Worm (Caenorhabditis elegans) whole organism, young adult: ENCODE measurements around the gene lgc-39.
A peak's percentile ranks its signal among the peaks of the same experiment; 100 is the strongest.

Experiments
- B0336.3 ChIP-seq: fragments of 200-800 bp; sonication (Bioruptor generic); IDR thresholded peaks from 2 replicates; pipeline ENCODE4 v1.3.6; 2022; ENCODE audit warnings: missing genetic modification characterization, missing compliant biosample characterization
- F23B12.7 ChIP-seq: sonication (generic microtip); optimal IDR thresholded peaks from 2 replicates; lab custom pipeline; 2017; ENCODE audit warnings: missing genetic modification characterization, mild to moderate bottlenecking, missing compliant biosample characterization, antibody characterized with exemption, moderate library complexity; ENCODE audit not compliant: insufficient read depth
- F33H1.4 ChIP-seq: fragments of 200-800 bp; sonication (Bioruptor generic); IDR thresholded peaks from 2 replicates; pipeline ENCODE4 v1.3.6; 2022; ENCODE audit warnings: missing genetic modification reagents, missing genetic modification characterization, missing compliant biosample characterization
- F52B5.7 ChIP-seq: sonication (generic microtip); optimal IDR thresholded peaks from 2 replicates; lab custom pipeline; 2016; ENCODE audit warnings: mild to moderate bottlenecking, missing genetic modification characterization, missing compliant biosample characterization
- F57A8.1 ChIP-seq: fragments of 200-800 bp; sonication (Bioruptor generic); optimal IDR thresholded peaks from 2 replicates; lab custom pipeline; 2018; ENCODE audit warnings: mild to moderate bottlenecking, missing genetic modification characterization, moderate library complexity, missing compliant biosample characterization
- K11D2.4 ChIP-seq: fragments of 200-800 bp; sonication (Bioruptor generic); IDR thresholded peaks from 2 replicates; pipeline ENCODE4 v1.3.6; 2022; ENCODE audit warnings: missing genetic modification reagents, missing genetic modification characterization, missing compliant biosample characterization
- K12H6.12 ChIP-seq: fragments of 200-800 bp; sonication (Bioruptor generic); optimal IDR thresholded peaks from 2 replicates; lab custom pipeline; 2018; ENCODE audit warnings: mild to moderate bottlenecking, missing genetic modification characterization, missing compliant biosample characterization
- Y53G8AR.9 ChIP-seq: fragments of 200-800 bp; sonication (Bioruptor generic); conservative IDR thresholded peaks from 2 replicates; pipeline ENCODE4 v1.3.6; 2022; ENCODE audit warnings: missing genetic modification reagents, missing genetic modification characterization, missing compliant biosample characterization
- Y56A3A.18 ChIP-seq: fragments of 200-800 bp; sonication (Bioruptor generic); IDR thresholded peaks from 2 replicates; pipeline ENCODE4 v1.3.6; 2022; ENCODE audit warnings: missing genetic modification reagents, missing genetic modification characterization, missing compliant biosample characterization
- Y67H2A.10 ChIP-seq: fragments of 200-800 bp; sonication (Bioruptor generic); conservative IDR thresholded peaks from 2 replicates; pipeline ENCODE4 v1.3.6; 2022; ENCODE audit warnings: missing genetic modification reagents, missing genetic modification characterization, missing compliant biosample characterization
- Y95B8A.8 ChIP-seq: fragments of 200-800 bp; sonication (Bioruptor generic); IDR thresholded peaks from 2 replicates; pipeline ENCODE4 v1.3.6; 2022; ENCODE audit warnings: missing genetic modification reagents, missing genetic modification characterization, missing compliant biosample characterization
- ZK185.1 ChIP-seq: sonication (generic microtip); optimal IDR thresholded peaks from 2 replicates; lab custom pipeline; 2016; ENCODE audit warnings: mild to moderate bottlenecking, missing genetic modification characterization, missing compliant biosample characterization; ENCODE audit not compliant: poor library complexity, severe bottlenecking
- akir-1 ChIP-seq: fragments of 200-800 bp; sonication (Bioruptor generic); optimal IDR thresholded peaks from 2 replicates; lab custom pipeline; 2018; ENCODE audit warnings: mild to moderate bottlenecking, missing genetic modification characterization, moderate library complexity, missing compliant biosample characterization
- ama-1 ChIP-seq, 3 experiments: fragments of 150-350 bp in 1 of 3; sonication (generic microtip) in 2 of 3; optimal IDR thresholded peaks; 2 replicates each; lab custom pipeline; 2014 to 2018; ENCODE audit warnings: missing biosample characterization in 2 of 3, missing genetic modification characterization in 2 of 3, missing genetic modification reagents in 2 of 3
- atf-7 ChIP-seq: sonication (generic microtip); optimal IDR thresholded peaks from 2 replicates; lab custom pipeline; 2017; ENCODE audit warnings: mild to moderate bottlenecking, missing genetic modification characterization, missing compliant biosample characterization
- attf-3 ChIP-seq: fragments of 200-800 bp; sonication (Bioruptor generic); conservative IDR thresholded peaks from 2 replicates; pipeline ENCODE4 v1.3.6; 2022; ENCODE audit warnings: missing genetic modification reagents, missing genetic modification characterization, missing compliant biosample characterization
- attf-5 ChIP-seq: fragments of 200-800 bp; sonication (Bioruptor generic); optimal IDR thresholded peaks from 2 replicates; lab custom pipeline; 2018; ENCODE audit warnings: mild to moderate bottlenecking, missing genetic modification characterization, missing compliant biosample characterization
- attf-6 ChIP-seq: fragments of 200-800 bp; sonication (Bioruptor generic); IDR thresholded peaks from 2 replicates; pipeline ENCODE4 v1.3.6; 2022; ENCODE audit warnings: missing genetic modification reagents, missing genetic modification characterization, missing compliant biosample characterization
- ceh-40 ChIP-seq: fragments of 200-800 bp; sonication (Bioruptor generic); IDR thresholded peaks from 2 replicates; pipeline ENCODE4 v1.3.6; 2022; ENCODE audit warnings: missing genetic modification characterization, missing compliant biosample characterization
- ceh-79 ChIP-seq: sonication (generic microtip); optimal IDR thresholded peaks from 2 replicates; lab custom pipeline; 2017; ENCODE audit warnings: mild to moderate bottlenecking, missing genetic modification characterization, missing compliant biosample characterization
- chd-7 ChIP-seq: sonication (generic microtip); optimal IDR thresholded peaks from 2 replicates; lab custom pipeline; 2016; ENCODE audit warnings: mild to moderate bottlenecking, missing genetic modification characterization, moderate library complexity, missing compliant biosample characterization
- dpff-1 ChIP-seq: sonication (generic microtip); optimal IDR thresholded peaks from 2 replicates; lab custom pipeline; 2017; ENCODE audit warnings: mild to moderate bottlenecking, missing genetic modification characterization, missing compliant biosample characterization
- dpl-1 ChIP-seq: fragments of 150-350 bp; optimal IDR thresholded peaks from 2 replicates; lab custom pipeline; 2014; ENCODE audit warnings: missing biosample characterization, missing genetic modification reagents, missing genetic modification characterization
- egl-44 ChIP-seq: fragments of 200-800 bp; sonication (Bioruptor generic); IDR thresholded peaks from 2 replicates; pipeline ENCODE4 v1.3.6; 2022; ENCODE audit warnings: missing genetic modification reagents, missing genetic modification characterization, missing compliant biosample characterization
- ekl-4 ChIP-seq: fragments of 200-800 bp; sonication (Bioruptor generic); IDR thresholded peaks from 2 replicates; pipeline ENCODE4 v1.3.6; 2022; ENCODE audit warnings: missing genetic modification reagents, missing genetic modification characterization, missing compliant biosample characterization
- fkh-3 ChIP-seq: sonication (generic microtip); optimal IDR thresholded peaks from 2 replicates; lab custom pipeline; 2016; ENCODE audit warnings: mild to moderate bottlenecking, missing genetic modification characterization, missing compliant biosample characterization
- hsf-1 ChIP-seq: fragments of 200-800 bp; sonication (Bioruptor generic); IDR thresholded peaks from 2 replicates; pipeline ENCODE4 v1.3.6; 2022; ENCODE audit warnings: missing genetic modification reagents, missing genetic modification characterization, missing compliant biosample characterization
- let-526 ChIP-seq: fragments of 200-800 bp; sonication (Bioruptor generic); IDR thresholded peaks from 2 replicates; pipeline ENCODE4 v1.3.6; 2022; ENCODE audit warnings: missing genetic modification reagents, missing genetic modification characterization, missing compliant biosample characterization
- let-607 ChIP-seq, 2 experiments: fragments of 200-800 bp in 1 of 2; sonication (Bioruptor generic) in 1 of 2; sonication (generic microtip) in 1 of 2; optimal IDR thresholded peaks; 2 replicates each; lab custom pipeline; 2016 to 2018; ENCODE audit warnings: mild to moderate bottlenecking in 2 of 2, missing compliant biosample characterization in 2 of 2, missing genetic modification characterization in 2 of 2, moderate library complexity in 2 of 2, missing genotype in 1 of 2
- lin-40 ChIP-seq: sonication (generic microtip); optimal IDR thresholded peaks from 2 replicates; lab custom pipeline; 2016; ENCODE audit warnings: missing genetic modification characterization, mild to moderate bottlenecking, missing compliant biosample characterization, missing genotype, missing genetic modification reagents
- madf-10 ChIP-seq: sonication (generic microtip); optimal IDR thresholded peaks from 2 replicates; lab custom pipeline; 2016; ENCODE audit warnings: mild to moderate bottlenecking, missing genetic modification characterization, missing compliant biosample characterization
- madf-6 ChIP-seq: fragments of 200-800 bp; sonication (Bioruptor generic); IDR thresholded peaks from 2 replicates; pipeline ENCODE4 v1.3.6; 2022; ENCODE audit warnings: missing genetic modification reagents, missing genetic modification characterization, missing compliant biosample characterization
- mcd-1 ChIP-seq: fragments of 200-800 bp; sonication (Bioruptor generic); IDR thresholded peaks from 2 replicates; pipeline ENCODE4 v1.3.6; 2022; ENCODE audit warnings: missing genetic modification reagents, missing genetic modification characterization, missing compliant biosample characterization
- nfya-2 ChIP-seq: fragments of 200-800 bp; sonication (Bioruptor generic); IDR thresholded peaks from 2 replicates; pipeline ENCODE4 v1.3.6; 2022; ENCODE audit warnings: missing genetic modification reagents, missing genetic modification characterization, missing compliant biosample characterization
- nhr-27 ChIP-seq: fragments of 200-800 bp; sonication (Bioruptor generic); optimal IDR thresholded peaks from 2 replicates; lab custom pipeline; 2018; ENCODE audit warnings: mild to moderate bottlenecking, missing genetic modification characterization, moderate library complexity, missing compliant biosample characterization
- nhr-80 ChIP-seq: sonication (generic microtip); optimal IDR thresholded peaks from 2 replicates; lab custom pipeline; 2016; ENCODE audit warnings: missing genetic modification characterization, missing compliant biosample characterization
- nhr-90 ChIP-seq: sonication (generic microtip); optimal IDR thresholded peaks from 2 replicates; lab custom pipeline; 2016; ENCODE audit warnings: missing genotype, mild to moderate bottlenecking, missing genetic modification characterization, missing compliant biosample characterization
- pbrm-1 ChIP-seq: fragments of 200-800 bp; sonication (Bioruptor generic); IDR thresholded peaks from 2 replicates; pipeline ENCODE4 v1.3.6; 2022; ENCODE audit warnings: missing genetic modification reagents, missing genetic modification characterization, missing compliant biosample characterization
- pha-4 ChIP-seq: fragments of 150-350 bp; sonication (generic microtip); optimal IDR thresholded peaks from 2 replicates; lab custom pipeline; 2014; ENCODE audit warnings: missing biosample characterization, missing genetic modification reagents, missing genetic modification characterization
- rcor-1 ChIP-seq: fragments of 200-800 bp; sonication (Bioruptor generic); IDR thresholded peaks from 2 replicates; pipeline ENCODE4 v1.3.6; 2022; ENCODE audit warnings: missing genetic modification reagents, missing genetic modification characterization, missing compliant biosample characterization
- repo-1 ChIP-seq: sonication (generic microtip); optimal IDR thresholded peaks from 2 replicates; lab custom pipeline; 2017; ENCODE audit warnings: mild to moderate bottlenecking, missing genetic modification characterization, missing compliant biosample characterization
- snpc-3.4 ChIP-seq: sonication (generic microtip); optimal IDR thresholded peaks from 2 replicates; lab custom pipeline; 2017; ENCODE audit warnings: missing genetic modification characterization, mild to moderate bottlenecking, missing compliant biosample characterization, antibody characterized with exemption, moderate library complexity, missing genotype, missing genetic modification reagents
- snpc-4 ChIP-seq, 5 experiments: fragments of 150-350 bp in 1 of 5; sonication (generic microtip) in 4 of 5; optimal IDR thresholded peaks; 2 replicates each; lab custom pipeline; 2014 to 2018; ENCODE audit warnings: missing genetic modification characterization in 5 of 5, missing biosample characterization in 3 of 5, antibody characterized with exemption in 2 of 5, mild to moderate bottlenecking in 2 of 5, missing compliant biosample characterization in 2 of 5, missing genotype in 2 of 5, moderate library complexity in 2 of 5, missing genetic modification reagents in 1 of 5
- somi-1 ChIP-seq: fragments of 200-800 bp; sonication (Bioruptor generic); optimal IDR thresholded peaks from 2 replicates; lab custom pipeline; 2018; ENCODE audit warnings: mild to moderate bottlenecking, missing genetic modification characterization, missing compliant biosample characterization
- tbp1 ChIP-seq: fragments of 200-800 bp; sonication (Bioruptor generic); optimal IDR thresholded peaks from 2 replicates; lab custom pipeline; 2018; ENCODE audit warnings: mild to moderate bottlenecking, missing genetic modification characterization, missing compliant biosample characterization
- tlf-1 ChIP-seq: fragments of 200-800 bp; sonication (Bioruptor generic); optimal IDR thresholded peaks from 2 replicates; lab custom pipeline; 2018; ENCODE audit warnings: mild to moderate bottlenecking, missing genetic modification characterization, missing compliant biosample characterization
- ztf-26 ChIP-seq: sonication (generic microtip); optimal IDR thresholded peaks from 2 replicates; lab custom pipeline; 2017; ENCODE audit warnings: missing genetic modification characterization, missing compliant biosample characterization

Gene lgc-39

ce11 chrV:7198403-7198802, 23.1 kb downstream of the lgc-39 start (continued):
- TF ChIP-seq atf-7, result peak; percentile 40
- TF ChIP-seq repo-1, result peak; percentile 79
- no peak for TF ChIP-seq fkh-3 (tag; lab: Kevin White, UChicago)
- TF ChIP-seq nhr-27 (tag; lab: Kevin White, UChicago), result no peak
- peak; percentile 29 for TF ChIP-seq lin-40 (tag; lab: Kevin White, UChicago)
- TF ChIP-seq chd-7, result peak; percentile 43
- TF ChIP-seq pbrm-1, result peak; percentile 39; the same call in 1 of the 2 replicates
- 0 out of 2 replicates have a peak, but pooled peaks have one; percentile 45 for TF ChIP-seq ceh-40
- TF ChIP-seq ceh-79, result no peak
- 0 out of 2 replicates have a peak, but pooled peaks have one; percentile 42 for TF ChIP-seq Y95B8A.8 (GFP tag; lab: Robert Waterston, UW)
- TF ChIP-seq egl-44, result no peak
- TF ChIP-seq pha-4 (tag; lab: Kevin White, UChicago), result peak; percentile 43
- peak; percentile 71 for TF ChIP-seq tlf-1 (GFP tag; lab: Kevin White, UChicago)
- peak; percentile 8 for TF ChIP-seq ZK185.1 (tag; lab: Kevin White, UChicago)
- TF ChIP-seq nfya-2 (GFP tag; lab: Robert Waterston, UW), result no peak
- TF ChIP-seq F23B12.7 (tag; lab: Kevin White, UChicago), result no peak
- TF ChIP-seq B0336.3 (GFP tag; lab: Robert Waterston, UW), result peak; percentile 88
- TF ChIP-seq nhr-80 (tag; lab: Kevin White, UChicago), result peak; percentile 95
- peak; percentile 30 for TF ChIP-seq somi-1
- peak; percentile 22 for TF ChIP-seq nhr-90 (tag; lab: Kevin White, UChicago)
- peak; percentile 1 for TF ChIP-seq dpff-1 (tag; lab: Kevin White, UChicago)
- TF ChIP-seq ama-1 (optimal IDR thresholded peaks at IDR 0.05; lab: Kevin White, UChicago), result peak; percentile 48
- TF ChIP-seq ama-1 (GFP tag; optimal IDR thresholded peaks at IDR 0.05; lab: Kevin White, UChicago), result peak in 1 of 2 experiments; percentile 73
- TF ChIP-seq let-526 (GFP tag; lab: Robert Waterston, UW), result no peak
- TF ChIP-seq snpc-4 (GFP tag; optimal IDR thresholded peaks at IDR 0.05; lab: Kevin White, UChicago), result no peak
- peak in 2 of 4 experiments; percentile 6 to 46 for TF ChIP-seq snpc-4 (tag; optimal IDR thresholded peaks at IDR 0.05; lab: Kevin White, UChicago)
- TF ChIP-seq ekl-4 (GFP tag; lab: Robert Waterston, UW), result peak; percentile 72
- peak; percentile 76 for TF ChIP-seq Y53G8AR.9 (GFP tag; lab: Robert Waterston, UW)
- TF ChIP-seq F52B5.7 (tag; lab: Kevin White, UChicago), result peak; percentile 43
- 0 out of 2 replicates have a peak, but pooled peaks have one; percentile 54 for TF ChIP-seq Y56A3A.18 (GFP tag; lab: Robert Waterston, UW)
- peak; percentile 6 for TF ChIP-seq snpc-3.4
- no peak for TF ChIP-seq F57A8.1 (GFP tag; lab: Kevin White, UChicago)
- TF ChIP-seq let-607 (tag; optimal IDR thresholded peaks at IDR 0.05; lab: Kevin White, UChicago), result peak; percentile 46 to 68
- TF ChIP-seq Y67H2A.10 (GFP tag; lab: Robert Waterston, UW), result no peak
- TF ChIP-seq rcor-1, result no peak
- TF ChIP-seq attf-5 (GFP tag; lab: Kevin White, UChicago), result peak; percentile 41
- peak; percentile 45 for TF ChIP-seq tbp1 (GFP tag; lab: Kevin White, UChicago)
- TF ChIP-seq madf-6 (GFP tag; lab: Robert Waterston, UW), result peak; percentile 67; the same call in 1 of the 2 replicates
- peak; percentile 64 for TF ChIP-seq attf-6

ce11 chrV:7199077-7199476, 23.8 kb downstream of the lgc-39 start:
- TF ChIP-seq K12H6.12 (tag; lab: Kevin White, UChicago) (no peak), K11D2.4 (GFP tag; lab: Robert Waterston, UW) (no peak), mcd-1 (0 out of 2 replicates have a peak, but pooled peaks have one; percentile 7), attf-3 (no peak), snpc-3.4 (no peak), ekl-4 (GFP tag; lab: Robert Waterston, UW) (no peak), F33H1.4 (GFP tag; lab: Robert Waterston, UW) (peak; percentile 93), madf-6 (GFP tag; lab: Robert Waterston, UW) (peak; percentile 93), Y56A3A.18 (GFP tag; lab: Robert Waterston, UW) (no peak), madf-10 (tag; lab: Kevin White, UChicago) (no peak), ceh-79 (no peak), hsf-1 (GFP tag; lab: Robert Waterston, UW) (0 out of 2 replicates have a peak, but pooled peaks have one; percentile 14), chd-7 (no peak), F23B12.7 (tag; lab: Kevin White, UChicago) (no peak), akir-1 (GFP tag; lab: Kevin White, UChicago) (no peak), ztf-26 (tag; lab: Kevin White, UChicago) (no peak), dpl-1 (GFP tag; lab: Kevin White, UChicago) (no peak)
